Fruit fly (Drosophila melanogaster): ENCODE measurements around the gene Epg5.

Gene Epg5

DNA sequence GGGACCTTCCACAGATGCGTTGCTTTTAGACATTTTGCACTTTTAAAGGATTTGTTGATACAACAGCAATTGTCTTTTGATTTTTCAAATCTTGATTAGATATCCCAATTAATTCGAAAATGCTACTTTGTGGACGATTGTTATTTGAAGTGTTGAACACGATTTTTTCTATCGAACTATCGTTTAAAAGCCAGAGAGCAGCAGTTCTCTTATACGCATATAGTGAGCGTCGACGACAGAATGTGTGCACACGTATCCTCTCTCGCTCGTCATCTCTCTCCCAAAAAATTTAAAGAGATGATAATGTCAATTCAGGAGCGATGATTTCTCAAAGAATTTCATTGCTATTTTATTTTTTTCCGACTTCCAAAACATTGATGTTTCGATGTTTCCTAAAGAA lies 36.2 kb downstream of the Epg5 start, which contains the start of gene CG34283:
Gene CG34283 (minus strand): TSS at position 101 of the 400 bp plus-strand sequence.
- no peak for TF ChIP-seq CG8478 (optimal IDR thresholded peaks at IDR 0.05)
- no peak for TF ChIP-seq CTCF (optimal IDR thresholded peaks at IDR 0.05)

DNA sequence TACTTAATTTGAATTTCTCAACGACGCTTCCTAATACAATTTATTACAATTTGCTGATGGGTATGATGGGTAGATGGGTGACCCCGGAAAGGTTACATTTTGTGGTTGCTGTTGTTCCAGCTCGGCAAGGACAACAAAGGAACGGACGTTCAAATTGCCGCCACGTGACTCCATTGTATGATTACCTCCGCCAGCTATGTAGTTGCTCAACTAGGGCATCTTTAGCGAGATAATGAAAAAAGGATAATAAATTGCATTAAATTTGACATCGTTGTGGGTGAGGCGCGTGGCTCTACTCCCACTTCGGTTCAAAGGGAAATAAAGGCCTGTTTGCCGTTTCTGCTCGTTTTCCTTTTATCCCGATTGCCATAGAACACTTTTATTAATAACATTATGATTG lies 37.3 kb downstream of the Epg5 start:
- TF ChIP-seq CTCF (optimal IDR thresholded peaks at IDR 0.05): no peak
- TF ChIP-seq CG8478 (optimal IDR thresholded peaks at IDR 0.05): no peak

DNA sequence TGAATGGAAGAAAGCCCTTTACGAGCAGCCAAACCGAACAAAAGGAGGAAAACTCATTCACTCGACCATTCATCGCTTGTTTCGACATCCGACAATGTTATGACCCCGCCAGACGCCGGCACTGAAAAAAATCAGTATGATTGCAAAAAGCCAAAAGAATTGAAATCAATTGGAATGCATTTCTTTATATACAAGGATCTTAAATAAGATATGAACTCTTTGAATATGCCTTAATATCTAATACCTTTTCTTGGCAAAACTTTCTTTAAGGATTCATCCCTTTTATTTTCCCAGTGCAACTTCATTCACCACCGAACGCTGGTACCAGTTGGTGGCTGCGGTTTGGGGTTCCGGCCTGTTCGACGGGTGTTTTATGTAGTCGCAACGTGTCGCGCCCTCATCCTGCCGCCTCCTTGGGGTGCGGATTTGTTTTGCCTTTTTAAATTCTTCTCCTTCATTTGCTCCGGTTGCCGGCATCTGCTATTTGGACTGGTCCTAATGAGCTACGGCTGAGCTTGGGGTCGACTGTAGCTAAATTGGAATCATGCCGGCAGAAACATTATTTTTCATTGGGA lies 38.8 kb downstream of the Epg5 start:
- TF ChIP-seq CTCF (optimal IDR thresholded peaks at IDR 0.05): no peak
- TF ChIP-seq CG8478 (optimal IDR thresholded peaks at IDR 0.05): no peak

DNA sequence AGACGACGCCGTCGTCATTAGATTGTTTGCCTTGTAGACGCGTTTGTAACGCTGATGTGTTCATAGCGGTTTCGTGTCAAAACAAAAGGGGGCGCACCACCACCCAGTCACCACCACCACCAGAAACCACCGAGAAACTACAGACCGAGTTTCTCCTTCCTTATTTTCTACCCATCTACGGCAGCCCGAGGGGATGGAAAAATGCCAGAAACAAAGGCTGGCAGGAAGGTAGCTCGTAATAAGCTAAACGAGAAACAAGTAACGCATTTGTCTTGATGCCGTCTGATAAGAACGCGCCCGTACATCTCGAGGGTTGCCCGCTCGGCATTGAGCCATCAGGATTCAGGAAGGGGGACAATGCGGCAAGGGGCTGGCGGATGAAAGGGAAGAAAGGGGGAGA lies 51.2 kb downstream of the Epg5 start:
- TF ChIP-seq CTCF (optimal IDR thresholded peaks at IDR 0.05) (no peak), CG8478 (optimal IDR thresholded peaks at IDR 0.05) (no peak)

DNA sequence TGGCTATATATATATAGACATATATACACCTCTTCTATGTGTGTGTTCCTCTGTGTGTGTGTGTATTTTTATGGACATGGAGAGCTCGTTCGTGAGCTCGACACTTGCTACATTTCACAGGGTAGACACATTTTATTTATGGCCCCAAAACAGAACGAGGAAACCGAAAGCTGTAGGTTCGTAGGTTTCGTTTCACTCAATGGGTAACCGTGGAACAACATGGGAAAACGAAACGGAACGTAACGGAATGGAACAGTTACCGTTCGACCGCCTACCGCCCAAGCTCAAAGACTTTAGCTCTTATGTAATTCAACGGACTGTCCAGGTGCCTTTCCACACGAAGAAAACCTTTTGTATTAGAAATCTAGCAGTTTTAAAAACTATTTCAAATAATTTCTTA lies 52.4 kb downstream of the Epg5 start:
- TF ChIP-seq CG8478 (optimal IDR thresholded peaks at IDR 0.05): no peak
- no peak for TF ChIP-seq CTCF (optimal IDR thresholded peaks at IDR 0.05)

- TF ChIP-seq CTCF (optimal IDR thresholded peaks at IDR 0.05) (no peak), CG8478 (optimal IDR thresholded peaks at IDR 0.05) (no peak)
Measured at dm6 chr3R:18705150-18705549, 53.5 kb downstream of the Epg5 start, which contains the start of the genes ChAT and VAChT. ChAT (plus strand) TSS chr3R:18705501. VAChT (plus strand) TSS chr3R:18705501.

DNA sequence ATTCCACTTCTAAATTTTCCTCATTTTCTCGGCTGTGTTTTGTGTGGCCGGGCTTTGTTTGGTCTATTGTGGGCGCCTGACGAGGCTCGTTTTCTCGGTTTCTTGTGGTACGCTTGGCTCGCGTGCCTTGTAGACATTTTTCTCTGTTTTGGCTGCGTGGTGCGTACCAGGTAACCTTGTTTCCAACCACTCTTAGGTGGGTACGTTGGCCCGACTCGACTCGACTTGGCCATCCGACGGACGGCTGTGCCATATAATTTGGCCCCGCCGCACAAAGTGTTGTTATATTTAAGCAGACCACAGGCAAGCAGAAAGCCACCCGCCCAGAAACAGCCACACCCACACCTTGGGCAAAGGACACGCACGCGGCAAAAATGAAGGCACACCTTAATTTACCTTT lies 55.2 kb downstream of the Epg5 start:
- TF ChIP-seq CG8478 (optimal IDR thresholded peaks at IDR 0.05) (no peak), CTCF (optimal IDR thresholded peaks at IDR 0.05) (no peak)

All from S2 (cell line).